Fruit fly (Drosophila melanogaster): ENCODE measurements around the gene CG14515.
A peak's percentile ranks its signal among the peaks of the same experiment; 100 is the strongest.

Gene CG14515

DNA sequence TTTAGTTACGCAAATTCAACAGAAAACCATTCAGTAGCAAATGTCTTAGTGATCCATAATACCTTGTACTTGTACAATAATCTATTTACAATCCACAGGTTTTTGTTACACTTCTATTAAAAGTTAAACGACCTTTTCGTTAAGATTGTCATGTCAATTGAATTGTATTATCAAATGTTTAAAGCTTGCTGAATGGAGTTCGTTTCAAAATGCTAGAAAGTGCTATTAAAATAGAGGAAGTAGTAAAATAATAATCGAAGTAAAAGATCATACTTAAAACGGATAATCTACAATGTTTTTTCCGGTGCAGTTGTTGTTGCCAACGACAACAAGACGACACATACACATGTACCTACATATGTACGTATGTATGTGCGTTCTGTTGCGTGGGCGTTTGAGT, 20.6 kb downstream of the CG14515 start:
- TF ChIP-seq tj (GFP tag; optimal IDR thresholded peaks at IDR 0.05) (no peak), CG5204 (GFP tag; optimal IDR thresholded peaks at IDR 0.05) (no peak), toe (GFP tag; optimal IDR thresholded peaks at IDR 0.05) (no peak), cic (GFP tag; optimal IDR thresholded peaks at IDR 0.05) (no peak), CG12768 (GFP tag; optimal IDR thresholded peaks at IDR 0.05) (no peak), Clk (GFP tag; optimal IDR thresholded peaks at IDR 0.05) (no peak), CG1620 (GFP tag; optimal IDR thresholded peaks at IDR 0.05) (no peak), Mnt (GFP tag; optimal IDR thresholded peaks at IDR 0.05) (no peak), CG7045 (GFP tag; optimal IDR thresholded peaks at IDR 0.05) (no peak), CG33017 (tag; optimal IDR thresholded peaks at IDR 0.05) (no peak), bab1 (GFP tag; optimal IDR thresholded peaks at IDR 0.05) (no peak), Crg-1 (GFP tag; optimal IDR thresholded peaks at IDR 0.05) (no peak), Hr96 (GFP tag; optimal IDR thresholded peaks at IDR 0.05) (no peak), CG7101 (tag; optimal IDR thresholded peaks at IDR 0.05) (no peak), kay (GFP tag; ENCODE audit: borderline replicate concordance) (no peak)

DNA sequence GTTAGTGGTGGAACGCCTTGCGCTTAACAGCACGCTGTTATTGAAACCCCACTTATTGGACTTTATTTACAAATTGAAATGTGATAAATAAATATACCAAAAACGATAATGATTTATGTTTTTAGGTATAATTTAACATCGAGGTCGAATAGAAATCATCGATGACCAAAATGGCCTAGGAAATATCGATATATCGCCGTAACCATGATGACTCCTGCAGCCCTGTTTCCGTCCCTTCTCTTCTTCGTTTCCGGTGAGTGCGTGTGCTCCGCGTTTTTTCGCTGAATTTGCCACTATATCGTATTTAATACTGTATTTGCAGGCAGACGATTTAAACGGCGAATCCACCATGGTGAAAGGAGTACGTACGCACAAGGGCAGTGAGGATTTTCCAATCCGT, 22.6 kb downstream of the CG14515 start, which contains the start of gene eEF1gamma:
TSS of gene eEF1gamma (plus strand) at position 225 of the 400 bp plus-strand sequence.
- TF ChIP-seq CG14711 (tag; optimal IDR thresholded peaks at IDR 0.05) (peak; percentile 80), tj (GFP tag; optimal IDR thresholded peaks at IDR 0.05) (peak; percentile 87), CG33017 (tag; optimal IDR thresholded peaks at IDR 0.05) (peak; percentile 84), bab1 (GFP tag; optimal IDR thresholded peaks at IDR 0.05) (peak; percentile 96), CG12768 (GFP tag; optimal IDR thresholded peaks at IDR 0.05) (peak; percentile 93), Hr96 (GFP tag; optimal IDR thresholded peaks at IDR 0.05) (peak; percentile 96), CG7101 (tag; optimal IDR thresholded peaks at IDR 0.05) (peak; percentile 94), CG11617 (GFP tag; optimal IDR thresholded peaks at IDR 0.05) (peak; percentile 97), toe (GFP tag; optimal IDR thresholded peaks at IDR 0.05) (peak; percentile 92), cnc (optimal IDR thresholded peaks at IDR 0.05) (no peak), pad (GFP tag; optimal IDR thresholded peaks at IDR 0.05) (peak; percentile 88), Mnt (GFP tag; optimal IDR thresholded peaks at IDR 0.05) (peak; percentile 93), Clk (GFP tag; optimal IDR thresholded peaks at IDR 0.05) (peak; percentile 87), kay (GFP tag; ENCODE audit: borderline replicate concordance) (no peak), Crg-1 (GFP tag; optimal IDR thresholded peaks at IDR 0.05) (peak; percentile 97), CG1620 (GFP tag; optimal IDR thresholded peaks at IDR 0.05) (peak; percentile 95), CG5204 (GFP tag; optimal IDR thresholded peaks at IDR 0.05) (peak; percentile 93), CG7045 (GFP tag; optimal IDR thresholded peaks at IDR 0.05) (peak; percentile 95), cic (GFP tag; optimal IDR thresholded peaks at IDR 0.05) (peak; percentile 73), ovo (GFP tag; optimal IDR thresholded peaks at IDR 0.05) (peak; percentile 95)

DNA sequence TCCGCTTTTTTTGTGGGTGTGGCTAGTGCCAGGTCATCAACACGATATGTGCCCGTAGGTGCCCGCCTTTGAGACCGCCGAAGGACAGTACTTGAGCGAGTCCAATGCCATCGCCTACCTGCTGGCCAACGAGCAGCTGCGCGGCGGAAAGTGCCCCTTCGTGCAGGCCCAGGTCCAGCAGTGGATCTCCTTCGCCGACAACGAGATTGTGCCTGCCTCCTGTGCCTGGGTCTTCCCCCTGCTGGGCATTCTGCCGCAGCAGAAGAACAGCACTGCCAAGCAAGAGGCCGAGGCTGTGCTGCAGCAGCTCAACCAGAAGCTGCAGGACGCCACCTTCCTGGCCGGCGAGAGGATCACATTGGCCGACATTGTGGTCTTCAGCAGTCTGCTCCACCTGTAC, 23.2 kb downstream of the CG14515 start:
- TF ChIP-seq Mnt (GFP tag; optimal IDR thresholded peaks at IDR 0.05) (no peak), CG5204 (GFP tag; optimal IDR thresholded peaks at IDR 0.05) (no peak), CG11617 (GFP tag; optimal IDR thresholded peaks at IDR 0.05) (no peak), CG7101 (tag; optimal IDR thresholded peaks at IDR 0.05) (no peak), toe (GFP tag; optimal IDR thresholded peaks at IDR 0.05) (no peak), kay (GFP tag; ENCODE audit: borderline replicate concordance) (no peak), tj (GFP tag; optimal IDR thresholded peaks at IDR 0.05) (no peak), bab1 (GFP tag; optimal IDR thresholded peaks at IDR 0.05) (no peak), CG1620 (GFP tag; optimal IDR thresholded peaks at IDR 0.05) (no peak), pad (GFP tag; optimal IDR thresholded peaks at IDR 0.05) (no peak), ovo (GFP tag; optimal IDR thresholded peaks at IDR 0.05) (no peak), CG12768 (GFP tag; optimal IDR thresholded peaks at IDR 0.05) (no peak), cic (GFP tag; optimal IDR thresholded peaks at IDR 0.05) (no peak), cnc (optimal IDR thresholded peaks at IDR 0.05) (no peak), Crg-1 (GFP tag; optimal IDR thresholded peaks at IDR 0.05) (no peak), CG14711 (tag; optimal IDR thresholded peaks at IDR 0.05) (no peak), CG7045 (GFP tag; optimal IDR thresholded peaks at IDR 0.05) (no peak)

DNA sequence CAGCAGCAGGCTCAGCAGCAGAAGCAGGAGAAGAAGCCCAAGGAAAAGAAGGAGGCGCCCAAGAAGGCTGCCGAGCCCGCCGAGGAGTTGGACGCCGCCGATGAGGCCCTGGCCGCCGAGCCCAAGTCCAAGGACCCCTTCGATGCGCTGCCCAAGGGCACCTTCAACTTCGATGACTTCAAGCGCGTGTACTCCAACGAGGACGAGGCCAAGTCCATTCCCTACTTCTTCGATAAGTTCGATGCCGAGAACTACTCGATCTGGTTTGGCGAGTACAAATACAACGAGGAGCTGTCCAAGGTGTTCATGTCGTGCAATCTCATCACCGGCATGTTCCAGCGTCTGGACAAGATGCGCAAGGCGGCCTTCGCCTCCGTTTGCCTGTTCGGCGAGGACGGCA, 23.8 kb downstream of the CG14515 start:
- TF ChIP-seq Clk (GFP tag; optimal IDR thresholded peaks at IDR 0.05) (no peak), ovo (GFP tag; optimal IDR thresholded peaks at IDR 0.05) (no peak), CG33017 (tag; optimal IDR thresholded peaks at IDR 0.05) (no peak), cnc (optimal IDR thresholded peaks at IDR 0.05) (no peak), CG14711 (tag; optimal IDR thresholded peaks at IDR 0.05) (no peak), pad (GFP tag; optimal IDR thresholded peaks at IDR 0.05) (no peak), CG11617 (GFP tag; optimal IDR thresholded peaks at IDR 0.05) (no peak), CG7045 (GFP tag; optimal IDR thresholded peaks at IDR 0.05) (no peak), toe (GFP tag; optimal IDR thresholded peaks at IDR 0.05) (no peak), Mnt (GFP tag; optimal IDR thresholded peaks at IDR 0.05) (no peak), kay (GFP tag; ENCODE audit: borderline replicate concordance) (no peak)

- TF ChIP-seq CG12768 (GFP tag; optimal IDR thresholded peaks at IDR 0.05) (peak; percentile 78), pad (GFP tag; optimal IDR thresholded peaks at IDR 0.05) (peak; percentile 6), ovo (GFP tag; optimal IDR thresholded peaks at IDR 0.05) (peak; percentile 14), CG7045 (GFP tag; optimal IDR thresholded peaks at IDR 0.05) (no peak), tj (GFP tag; optimal IDR thresholded peaks at IDR 0.05) (peak; percentile 83), cic (GFP tag; optimal IDR thresholded peaks at IDR 0.05) (peak; percentile 25), Clk (GFP tag; optimal IDR thresholded peaks at IDR 0.05) (no peak), cnc (optimal IDR thresholded peaks at IDR 0.05) (no peak), bab1 (GFP tag; optimal IDR thresholded peaks at IDR 0.05) (peak; percentile 40), toe (GFP tag; optimal IDR thresholded peaks at IDR 0.05) (no peak), CG33017 (tag; optimal IDR thresholded peaks at IDR 0.05) (peak; percentile 20), CG11617 (GFP tag; optimal IDR thresholded peaks at IDR 0.05) (no peak), CG7101 (tag; optimal IDR thresholded peaks at IDR 0.05) (no peak), CG5204 (GFP tag; optimal IDR thresholded peaks at IDR 0.05) (no peak), Hr96 (GFP tag; optimal IDR thresholded peaks at IDR 0.05) (no peak)
These were observed 25.8 kb downstream of the CG14515 start, which contains the start of the genes Cisd2 and Brd8 for dm6 chr3R:29222891-29223842. Gene Cisd2, minus strand, starts transcription at chr3R:29223428. Gene Brd8, plus strand, starts transcription at chr3R:29223485.

Measured in whole organism, adult.